Fruit fly (Drosophila melanogaster): ENCODE measurements around the gene mew.

mew gene

dm6 chrX:13277580-13278467 is 19.5 kb upstream of the mew start (continued):
- TF ChIP-seq lilli (GFP tag; optimal IDR thresholded peaks at IDR 0.05) (no peak), CG34422 (GFP tag; IDR thresholded peaks at IDR 0.05) (0 out of 3 replicates have a peak, but pooled peaks have one; percentile 25), dmrt11E (tag; optimal IDR thresholded peaks at IDR 0.05) (peak; percentile 44), Fer3 (tag; optimal IDR thresholded peaks at IDR 0.05) (peak; percentile 13), CG2712 (tag; optimal IDR thresholded peaks at IDR 0.05) (peak; percentile 47)

dm6 chrX:13277148-13277547 is 18.9 kb upstream of the mew start:
- TF ChIP-seq Asciz (GFP tag; optimal IDR thresholded peaks at IDR 0.05): peak; percentile 3
- TF ChIP-seq sens (GFP tag): peak; percentile 55
- no peak for TF ChIP-seq CG14014 (GFP tag; IDR thresholded peaks at IDR 0.05)
- TF ChIP-seq insv (GFP tag; optimal IDR thresholded peaks at IDR 0.05): peak; percentile 58 to 95
- no peak for TF ChIP-seq CG4360 (GFP tag; IDR thresholded peaks at IDR 0.05)
- no peak for TF ChIP-seq Poxn (GFP tag; IDR thresholded peaks at IDR 0.05)
- TF ChIP-seq en (GFP tag; optimal IDR thresholded peaks at IDR 0.05): no peak
- peak; percentile 92 for TF ChIP-seq Elba2 (GFP tag; optimal IDR thresholded peaks at IDR 0.05)
- TF ChIP-seq CG32767 (GFP tag; IDR thresholded peaks at IDR 0.05): no peak
- TF ChIP-seq Trl (optimal IDR thresholded peaks at IDR 0.05): peak; percentile 41 to 71
- TF ChIP-seq Trl (GFP tag; optimal IDR thresholded peaks at IDR 0.05): no peak
- TF ChIP-seq mirr (GFP tag; optimal IDR thresholded peaks at IDR 0.05): no peak
- peak; percentile 28 for TF ChIP-seq CG6813 (GFP tag; optimal IDR thresholded peaks at IDR 0.05)
- no peak for TF ChIP-seq CG6765 (GFP tag; optimal IDR thresholded peaks at IDR 0.05)
- no peak for TF ChIP-seq fd3F (GFP tag; optimal IDR thresholded peaks at IDR 0.05)
- no peak for TF ChIP-seq cad (GFP tag; optimal IDR thresholded peaks at IDR 0.05)

dm6 chrX:13276713-13277112 is 18.4 kb upstream of the mew start:
- TF ChIP-seq CG5180 (GFP tag; optimal IDR thresholded peaks at IDR 0.05): peak; percentile 47
- TF ChIP-seq CG10147 (GFP tag; optimal IDR thresholded peaks at IDR 0.05): peak; percentile 82
- no peak for TF ChIP-seq sens-2 (GFP tag; IDR thresholded peaks at IDR 0.05)
- TF ChIP-seq Ssrp (tag; optimal IDR thresholded peaks at IDR 0.05): peak; percentile 64
- TF ChIP-seq C15 (GFP tag; IDR thresholded peaks at IDR 0.05): 0 out of 3 replicates have a peak, but pooled peaks have one; percentile 70
- no peak for TF ChIP-seq Opbp (GFP tag; IDR thresholded peaks at IDR 0.05; ENCODE audit: partially characterized antibody)
- no peak for TF ChIP-seq pb (GFP tag; optimal IDR thresholded peaks at IDR 0.05)
- TF ChIP-seq knrl (GFP tag; IDR thresholded peaks at IDR 0.05; ENCODE audit: partially characterized antibody): no peak
- no peak for TF ChIP-seq corto (GFP tag; optimal IDR thresholded peaks at IDR 0.05)
- TF ChIP-seq shn (GFP tag; optimal IDR thresholded peaks at IDR 0.05): no peak
- no peak for TF ChIP-seq chinmo (GFP tag; IDR thresholded peaks at IDR 0.05; ENCODE audit: partially characterized antibody)
- TF ChIP-seq vvl (GFP tag; IDR thresholded peaks at IDR 0.05): peak; percentile 81
- peak; percentile 75 for TF ChIP-seq dmrt99B (tag; optimal IDR thresholded peaks at IDR 0.05)
- no peak for TF ChIP-seq luna (GFP tag; optimal IDR thresholded peaks at IDR 0.05)
- no peak for TF ChIP-seq CG8290 (GFP tag; optimal IDR thresholded peaks at IDR 0.05)
- peak in 1 of 2 experiments; percentile 52 for TF ChIP-seq CG8290 (tag; optimal IDR thresholded peaks at IDR 0.05)
- peak; percentile 59; the same call in 1 of the 2 replicates for TF ChIP-seq chm (GFP tag; IDR thresholded peaks at IDR 0.05)
- TF ChIP-seq CTCF (GFP tag; optimal IDR thresholded peaks at IDR 0.05): no peak
- TF ChIP-seq inv (GFP tag; IDR thresholded peaks at IDR 0.05; ENCODE audit: partially characterized antibody): no peak
- peak; percentile 60 for TF ChIP-seq CG1233 (GFP tag; optimal IDR thresholded peaks at IDR 0.05)
- peak; percentile 29 for TF ChIP-seq gsb-n (tag; optimal IDR thresholded peaks at IDR 0.05)
- TF ChIP-seq CG17186 (GFP tag; optimal IDR thresholded peaks at IDR 0.05): no peak
- no peak for TF ChIP-seq eve (GFP tag; optimal IDR thresholded peaks at IDR 0.05)
- no peak for TF ChIP-seq lbe (GFP tag; optimal IDR thresholded peaks at IDR 0.05)
- no peak for TF ChIP-seq pan (optimal IDR thresholded peaks at IDR 0.05)
- peak in 1 of 2 experiments; percentile 74 for TF ChIP-seq pan (GFP tag; optimal IDR thresholded peaks at IDR 0.05 in 1 of 2, IDR thresholded peaks at IDR 0.05 in 1 of 2)
- TF ChIP-seq lilli (GFP tag; optimal IDR thresholded peaks at IDR 0.05): peak; percentile 41
- TF ChIP-seq CG31365 (tag; optimal IDR thresholded peaks at IDR 0.05): no peak
- peak; percentile 70 for TF ChIP-seq CG12299 (tag; optimal IDR thresholded peaks at IDR 0.05)
